Fruit fly (Drosophila melanogaster): ENCODE data around the gene CG7632.

The CG7632 gene

DNA sequence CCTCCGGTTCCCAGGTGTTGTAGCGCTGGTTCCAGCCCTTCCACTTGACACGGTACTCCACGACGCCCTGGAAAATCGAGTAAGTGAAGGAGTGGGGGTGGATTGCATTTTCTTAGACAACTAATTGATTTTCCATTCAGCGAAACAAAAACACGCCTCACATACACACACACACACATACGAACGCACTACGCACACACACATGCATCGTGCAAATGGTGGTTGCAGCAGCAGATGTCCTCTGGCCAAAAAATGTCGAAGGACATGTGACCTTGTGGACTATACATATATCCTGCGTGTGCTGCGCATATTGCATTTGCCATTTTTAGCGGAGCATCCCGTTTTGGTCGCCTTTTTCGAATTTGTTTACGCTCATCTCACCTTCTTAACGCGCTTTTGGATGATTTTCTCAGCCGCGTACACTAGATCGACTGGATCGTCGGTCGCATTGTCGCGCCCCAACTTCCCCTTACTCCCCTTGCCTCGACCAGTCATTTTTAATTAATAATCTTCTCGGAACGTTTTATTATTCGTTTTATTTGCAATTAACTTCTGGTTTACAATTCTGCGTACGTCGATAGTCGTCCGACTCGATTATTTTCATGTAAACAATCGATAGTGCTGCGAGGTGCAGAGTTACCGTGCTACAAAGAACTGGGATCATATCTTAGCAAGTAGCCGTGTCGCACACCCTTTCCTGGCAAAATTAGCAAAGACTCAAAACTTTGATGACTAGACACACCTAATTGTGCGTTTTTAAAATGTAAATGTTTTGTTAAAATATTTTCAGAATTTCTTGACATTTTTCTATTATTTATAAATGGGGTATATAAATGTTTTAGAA lies 13.1 kb downstream of the CG7632 start, which contains the start of gene Pc (continued):
- TF ChIP-seq crol (GFP tag; IDR thresholded peaks at IDR 0.05) (no peak), mld (GFP tag; IDR thresholded peaks at IDR 0.05; ENCODE audit: partially characterized antibody) (peak; percentile 65; the same call in 1 of the 3 replicates), run (tag; optimal IDR thresholded peaks at IDR 0.05) (no peak), row (GFP tag; IDR thresholded peaks at IDR 0.05) (peak; percentile 18; the same call in 1 of the 3 replicates), CG12299 (tag; optimal IDR thresholded peaks at IDR 0.05) (no peak), mam (GFP tag; optimal IDR thresholded peaks at IDR 0.05) (peak; percentile 26), hb (GFP tag; IDR thresholded peaks at IDR 0.05; ENCODE audit: partially characterized antibody) (peak; percentile 82; the same call in 2 of the 3 replicates), p53 (GFP tag; optimal IDR thresholded peaks at IDR 0.05) (peak; percentile 59), CG9797 (GFP tag; optimal IDR thresholded peaks at IDR 0.05) (peak; percentile 88), TFAM (GFP tag; optimal IDR thresholded peaks at IDR 0.05) (no peak), CG11560 (tag; IDR thresholded peaks at IDR 0.05) (peak; percentile 84; the same call in 2 of the 3 replicates), CG7963 (GFP tag; IDR thresholded peaks at IDR 0.05; ENCODE audit: partially characterized antibody) (peak; percentile 78), sens (GFP tag) (peak; percentile 51), lilli (GFP tag; optimal IDR thresholded peaks at IDR 0.05) (peak; percentile 3), MESR4 (GFP tag; optimal IDR thresholded peaks at IDR 0.05) (peak; percentile 59), HLH4C (GFP tag; IDR thresholded peaks at IDR 0.05; ENCODE audit: partially characterized antibody) (peak; percentile 86), CG34422 (GFP tag; IDR thresholded peaks at IDR 0.05) (peak; percentile 51; the same call in 1 of the 3 replicates), Rx (GFP tag; IDR thresholded peaks at IDR 0.05) (no peak), Vsx1 (GFP tag; optimal IDR thresholded peaks at IDR 0.05) (peak; percentile 16), Atf3 (GFP tag; optimal IDR thresholded peaks at IDR 0.05) (no peak), ken (GFP tag; IDR thresholded peaks at IDR 0.05) (no peak)

DNA sequence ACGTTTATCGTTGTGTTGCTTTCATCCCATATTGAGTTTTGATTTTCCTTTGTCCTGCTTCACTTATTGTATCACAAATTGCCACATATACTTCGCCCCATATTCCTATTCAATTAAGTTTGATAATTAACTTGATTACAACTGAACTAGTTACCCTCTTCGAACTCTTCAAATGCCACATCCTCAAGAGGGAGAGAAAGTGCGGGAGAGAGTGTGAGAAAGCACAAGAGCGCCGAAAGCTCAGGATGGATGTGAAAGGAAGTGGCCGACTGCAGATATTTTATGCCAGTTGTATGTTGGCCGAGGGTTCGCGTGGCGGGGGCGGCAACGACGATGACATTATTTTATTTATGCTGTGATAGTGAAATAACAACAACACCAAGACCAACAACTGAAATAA lies 14.0 kb downstream of the CG7632 start, which contains the start of gene Rab26:
Rab26 (plus strand) TSS at position 301 of the 400 bp plus-strand sequence.
- 0 out of 2 replicates have a peak, but pooled peaks have one; percentile 29 for TF ChIP-seq sim (GFP tag; IDR thresholded peaks at IDR 0.05)
- TF ChIP-seq seq (GFP tag; IDR thresholded peaks at IDR 0.05) = peak; percentile 15; the same call in 1 of the 2 replicates
- TF ChIP-seq CG4424 (GFP tag; optimal IDR thresholded peaks at IDR 0.05) = no peak
- 0 out of 4 replicates have a peak, but pooled peaks have one; percentile 12 for TF ChIP-seq chinmo (GFP tag; IDR thresholded peaks at IDR 0.05; ENCODE audit: partially characterized antibody)
- TF ChIP-seq gsb (GFP tag; IDR thresholded peaks at IDR 0.05) = no peak
- no peak for TF ChIP-seq MESR4 (GFP tag; optimal IDR thresholded peaks at IDR 0.05)
- TF ChIP-seq CG2202 (tag; optimal IDR thresholded peaks at IDR 0.05) = no peak
- peak; percentile 13 to 30 for TF ChIP-seq Trl (optimal IDR thresholded peaks at IDR 0.05)
- TF ChIP-seq Trl (GFP tag; optimal IDR thresholded peaks at IDR 0.05) = no peak

DNA sequence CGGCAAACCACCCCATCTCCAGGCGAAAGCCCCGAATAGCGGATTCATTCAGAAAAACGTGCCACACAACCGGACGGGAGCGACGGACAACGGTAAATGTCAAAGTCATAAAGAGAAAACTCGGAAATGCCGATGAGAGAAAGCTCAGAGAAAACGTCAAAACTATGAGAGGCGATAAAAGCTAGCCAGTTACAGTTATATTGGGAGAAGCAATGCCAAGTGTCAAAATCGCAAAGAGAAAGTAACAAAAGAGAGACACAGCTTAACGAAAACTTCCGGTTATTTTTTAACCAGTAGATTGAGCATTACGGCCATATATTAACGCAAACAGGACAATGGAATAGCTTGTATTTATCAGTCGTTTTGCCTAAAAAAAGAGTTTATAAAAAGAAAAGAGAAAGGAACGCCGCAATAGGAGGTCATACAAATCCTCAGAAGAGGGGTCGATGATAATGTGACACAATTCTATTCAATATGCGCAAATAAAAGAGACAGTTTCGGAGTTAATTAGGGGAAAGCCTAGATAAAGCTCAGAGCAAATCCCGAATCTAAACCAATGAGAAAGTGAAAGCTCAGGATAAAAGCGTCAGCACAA lies 14.9 kb downstream of the CG7632 start:
- TF ChIP-seq gcm (GFP tag; optimal IDR thresholded peaks at IDR 0.05) = no peak
- TF ChIP-seq zf30C (GFP tag; optimal IDR thresholded peaks at IDR 0.05) = no peak
- TF ChIP-seq gt (GFP tag; IDR thresholded peaks at IDR 0.05) = no peak
- no peak for TF ChIP-seq h (optimal IDR thresholded peaks at IDR 0.05)
- no peak for TF ChIP-seq Dbx (GFP tag; IDR thresholded peaks at IDR 0.05)
- TF ChIP-seq slou (GFP tag; optimal IDR thresholded peaks at IDR 0.05) = no peak
- TF ChIP-seq CG31388 (GFP tag; optimal IDR thresholded peaks at IDR 0.05) = no peak
- no peak for TF ChIP-seq Optix (GFP tag; IDR thresholded peaks at IDR 0.05)
- no peak for TF ChIP-seq repo (GFP tag; optimal IDR thresholded peaks at IDR 0.05)
- peak; percentile 78 for TF ChIP-seq CG3163 (GFP tag; optimal IDR thresholded peaks at IDR 0.05)
- no peak for TF ChIP-seq Med (GFP tag)
- no peak for TF ChIP-seq MESR4 (GFP tag; optimal IDR thresholded peaks at IDR 0.05)
- TF ChIP-seq Trl (optimal IDR thresholded peaks at IDR 0.05) = peak; percentile 54 to 80
- no peak for TF ChIP-seq Trl (GFP tag; optimal IDR thresholded peaks at IDR 0.05)
- no peak for TF ChIP-seq CG2120 (GFP tag; optimal IDR thresholded peaks at IDR 0.05)
- TF ChIP-seq CG16813 (GFP tag; IDR thresholded peaks at IDR 0.05; ENCODE audit: partially characterized antibody) = no peak
- no peak for TF ChIP-seq CG17361 (GFP tag; IDR thresholded peaks at IDR 0.05)
- no peak for TF ChIP-seq Sox100B (GFP tag; optimal IDR thresholded peaks at IDR 0.05)
- no peak for TF ChIP-seq Max (GFP tag; optimal IDR thresholded peaks at IDR 0.05)
- TF ChIP-seq CG30403 (GFP tag; optimal IDR thresholded peaks at IDR 0.05) = no peak
- peak; percentile 89 for TF ChIP-seq abd-A (tag; optimal IDR thresholded peaks at IDR 0.05)
